Worm (Caenorhabditis elegans) whole organism, L4 larva: Measurements from ENCODE around the gene calu-1.

Experiments
- ama-1 ChIP-seq: fragments of 150-350 bp; optimal IDR thresholded peaks from 2 replicates; lab custom pipeline; 2014; ENCODE audit warnings: inconsistent platforms, mixed read lengths
- ceh-44 ChIP-seq: fragments of 200-800 bp; sonication (Bioruptor generic); IDR thresholded peaks from 2 replicates; pipeline ENCODE4 v1.3.6; 2022; ENCODE audit warnings: missing genetic modification reagents, missing genetic modification characterization, missing compliant biosample characterization
- egl-27 ChIP-seq: sonication (generic microtip); optimal IDR thresholded peaks from 3 replicates; lab custom pipeline; 2017; ENCODE audit warnings: missing biosample characterization, missing genetic modification reagents, missing genetic modification characterization
- hlh-30 ChIP-seq: sonication (generic microtip); optimal IDR thresholded peaks from 2 replicates; lab custom pipeline; 2017; ENCODE audit warnings: antibody characterized with exemption, mild to moderate bottlenecking, missing genetic modification characterization, missing compliant biosample characterization; ENCODE audit not compliant: insufficient read depth
- lin-39 ChIP-seq: fragments of 150-350 bp; optimal IDR thresholded peaks from 2 replicates; lab custom pipeline; 2014; ENCODE audit warnings: missing biosample characterization, missing genetic modification reagents, missing genetic modification characterization
- pha-4 ChIP-seq, 2 experiments: fragments of 150-350 bp in 1 of 2; fragments of 200-800 bp in 1 of 2; sonication (Bioruptor generic) in 1 of 2; IDR thresholded peaks in 1 of 2; optimal IDR thresholded peaks in 1 of 2; 2 replicates each; pipeline versions ENCODE4 v1.3.6 to Lab custom; 2014 to 2022; ENCODE audit warnings: missing genetic modification characterization in 2 of 2, missing genetic modification reagents in 2 of 2, missing biosample characterization in 1 of 2, missing compliant biosample characterization in 1 of 2
- unc-62 ChIP-seq, 3 experiments: fragments of 150-350 bp in 1 of 3; sonication (generic microtip); optimal IDR thresholded peaks in 2 of 3; peaks in 1 of 3; 1 replicate in 1 of 3; 2 replicates in 2 of 3; lab custom pipeline; 2014 to 2017; ENCODE audit warnings: missing biosample characterization in 3 of 3, missing genetic modification characterization in 3 of 3, missing genetic modification reagents in 3 of 3, missing genotype in 1 of 3
- ztf-11 ChIP-seq: fragments of 150-350 bp; optimal IDR thresholded peaks from 2 replicates; lab custom pipeline; 2014; ENCODE audit warnings: missing biosample characterization, missing genetic modification characterization

- no peak for TF ChIP-seq ceh-44 (GFP tag; lab: Robert Waterston, UW)
- no peak for TF ChIP-seq ztf-11 (tag; lab: Kevin White, UChicago)
- TF ChIP-seq pha-4 (GFP tag; IDR thresholded peaks at IDR 0.05; lab: Robert Waterston, UW) = no peak
- no peak for TF ChIP-seq pha-4 (tag; optimal IDR thresholded peaks at IDR 0.05; lab: Kevin White, UChicago)
- no peak for TF ChIP-seq ama-1 (lab: Kevin White, UChicago)
- TF ChIP-seq lin-39 = no peak
- TF ChIP-seq unc-62 (GFP tag; optimal IDR thresholded peaks at IDR 0.05 in 1 of 2; lab: Kevin White, UChicago) = no peak
- TF ChIP-seq unc-62 (tag; optimal IDR thresholded peaks at IDR 0.05; lab: Kevin White, UChicago) = no peak
- no peak for TF ChIP-seq egl-27 (tag; lab: Kevin White, UChicago)
- TF ChIP-seq hlh-30 = peak; percentile 4
Observed at ce11 chrX:4998875-4999274, 28.2 kb upstream of the calu-1 start, which contains the start of gene set-30.
